Fruit fly (Drosophila melanogaster): ENCODE data around the gene Prosalpha6T.

The Prosalpha6T gene

DNA sequence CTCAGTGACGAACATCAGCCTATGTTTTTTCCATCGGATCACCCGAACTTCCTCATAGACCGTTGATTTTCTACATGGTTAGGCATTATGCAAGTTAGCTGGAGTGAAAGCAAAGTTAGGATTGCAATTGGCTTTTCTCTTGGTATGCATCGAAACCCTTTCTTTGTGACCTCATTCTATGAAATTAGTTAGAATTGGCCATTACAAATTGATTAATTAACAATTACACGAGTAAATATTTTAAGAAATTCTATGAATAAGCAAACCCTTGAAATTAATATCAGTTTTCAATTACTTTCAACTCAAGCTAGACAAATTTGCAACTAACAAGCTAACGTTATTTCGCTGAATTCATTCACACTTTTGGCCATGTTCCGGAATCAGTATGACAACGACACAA is at the start of gene Prosalpha6T:
Prosalpha6T (plus strand) TSS at position 301 of the 400 bp plus-strand sequence.
- TF ChIP-seq Sin3A (optimal IDR thresholded peaks at IDR 0.05), result no peak
- no peak for TF ChIP-seq Myc (optimal IDR thresholded peaks at IDR 0.05)
- no peak for TF ChIP-seq psq (optimal IDR thresholded peaks at IDR 0.05)
- no peak for TF ChIP-seq ttk (optimal IDR thresholded peaks at IDR 0.05)
- TF ChIP-seq h (optimal IDR thresholded peaks at IDR 0.05), result no peak
- no peak for TF ChIP-seq insv (optimal IDR thresholded peaks at IDR 0.05)

dm6 chr2L:13182415-13182814 is 49.4 kb upstream of the Prosalpha6T start, which contains the start of gene Mgat3:
Gene Mgat3 (minus strand): TSS chr2L:13182596.
- TF ChIP-seq ttk (optimal IDR thresholded peaks at IDR 0.05), result no peak
- no peak for TF ChIP-seq insv (optimal IDR thresholded peaks at IDR 0.05)
- no peak for TF ChIP-seq Myc (optimal IDR thresholded peaks at IDR 0.05)

DNA sequence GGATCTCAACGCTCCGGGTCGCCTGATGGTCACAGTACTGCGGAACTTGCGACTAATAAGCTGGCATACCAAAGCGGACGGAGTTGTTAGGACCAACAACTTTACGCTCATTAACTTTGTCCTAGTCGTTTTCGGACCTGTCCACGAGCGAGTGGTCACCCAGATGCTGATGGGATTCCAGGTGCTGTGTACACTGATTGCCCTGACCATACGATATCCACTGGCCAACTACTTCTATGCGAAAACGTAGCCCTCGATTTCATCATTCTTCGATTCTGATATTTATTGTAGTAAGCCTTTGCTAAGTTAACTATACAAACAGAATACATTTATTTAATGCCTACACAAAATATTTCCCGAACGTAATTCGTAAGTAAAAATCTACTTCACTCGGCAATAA is 48.7 kb upstream of the Prosalpha6T start, which contains the start of gene Rsph1:
Rsph1 (plus strand) TSS at position 301 of the 400 bp plus-strand sequence.
- TF ChIP-seq ttk (optimal IDR thresholded peaks at IDR 0.05) (no peak), h (optimal IDR thresholded peaks at IDR 0.05) (no peak), Sin3A (optimal IDR thresholded peaks at IDR 0.05) (no peak), insv (optimal IDR thresholded peaks at IDR 0.05) (no peak), psq (optimal IDR thresholded peaks at IDR 0.05) (no peak), Myc (optimal IDR thresholded peaks at IDR 0.05) (no peak)

DNA sequence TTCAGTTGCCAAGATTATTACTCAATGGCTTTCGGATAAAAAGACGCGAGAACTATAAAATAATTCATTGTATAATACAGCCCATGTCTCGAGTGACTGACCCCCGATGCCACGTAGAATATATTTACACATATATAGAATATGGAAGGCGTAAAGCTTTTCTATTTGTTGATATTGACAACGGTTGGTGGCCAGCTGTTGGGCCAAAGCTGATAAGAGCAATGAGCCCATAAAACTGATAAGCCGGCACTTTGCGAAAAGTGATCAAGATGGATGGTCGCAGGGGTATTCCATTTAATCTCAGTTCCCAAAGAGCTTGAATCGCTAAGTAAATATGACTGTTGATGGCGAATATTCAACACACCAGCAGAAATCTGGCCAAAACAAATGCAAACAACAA is 41.3 kb upstream of the Prosalpha6T start:
- no peak for TF ChIP-seq Myc (optimal IDR thresholded peaks at IDR 0.05)
- TF ChIP-seq insv (optimal IDR thresholded peaks at IDR 0.05), result no peak
- TF ChIP-seq h (optimal IDR thresholded peaks at IDR 0.05), result no peak
- TF ChIP-seq ttk (optimal IDR thresholded peaks at IDR 0.05), result no peak
- no peak for TF ChIP-seq Sin3A (optimal IDR thresholded peaks at IDR 0.05)
- TF ChIP-seq psq (optimal IDR thresholded peaks at IDR 0.05), result no peak

dm6 chr2L:13191052-13191678 is 40.7 kb upstream of the Prosalpha6T start:
- TF ChIP-seq h (optimal IDR thresholded peaks at IDR 0.05) (no peak), Sin3A (optimal IDR thresholded peaks at IDR 0.05) (no peak), Myc (optimal IDR thresholded peaks at IDR 0.05) (no peak), insv (optimal IDR thresholded peaks at IDR 0.05) (no peak), ttk (optimal IDR thresholded peaks at IDR 0.05) (no peak), psq (optimal IDR thresholded peaks at IDR 0.05) (no peak)

dm6 chr2L:13191894-13192293 is 39.9 kb upstream of the Prosalpha6T start, which contains the start of the genes CG16974 and Edem2:
Gene CG16974 (minus strand): TSS chr2L:13191979.
Gene Edem2 (plus strand): TSS chr2L:13192201.
- TF ChIP-seq psq (optimal IDR thresholded peaks at IDR 0.05) (no peak), Sin3A (optimal IDR thresholded peaks at IDR 0.05) (no peak), ttk (optimal IDR thresholded peaks at IDR 0.05) (no peak), h (optimal IDR thresholded peaks at IDR 0.05) (no peak), insv (optimal IDR thresholded peaks at IDR 0.05) (no peak), Myc (optimal IDR thresholded peaks at IDR 0.05) (no peak)

DNA sequence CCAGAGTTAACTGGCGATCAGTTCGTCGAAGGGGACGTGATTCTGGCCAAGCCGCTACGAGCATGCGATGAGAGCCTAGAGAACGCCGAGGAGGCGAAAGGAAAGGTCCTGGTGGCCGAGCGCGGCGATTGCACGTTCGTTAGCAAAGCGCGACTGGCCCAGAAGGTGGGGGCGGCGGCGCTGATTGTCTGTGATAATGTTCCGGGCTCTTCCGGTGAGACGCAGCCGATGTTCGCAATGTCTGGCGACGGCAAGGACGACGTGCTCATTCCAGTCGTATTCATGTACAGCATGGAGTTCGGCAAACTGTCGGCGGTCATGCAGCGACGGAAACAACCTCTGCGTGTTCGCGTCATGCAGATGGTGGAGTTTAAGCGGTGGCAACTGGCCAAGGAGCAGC is 36.0 kb upstream of the Prosalpha6T start:
- TF ChIP-seq insv (optimal IDR thresholded peaks at IDR 0.05) (no peak), Sin3A (optimal IDR thresholded peaks at IDR 0.05) (no peak), Myc (optimal IDR thresholded peaks at IDR 0.05) (no peak), h (optimal IDR thresholded peaks at IDR 0.05) (no peak), ttk (optimal IDR thresholded peaks at IDR 0.05) (no peak), psq (optimal IDR thresholded peaks at IDR 0.05) (no peak)

DNA sequence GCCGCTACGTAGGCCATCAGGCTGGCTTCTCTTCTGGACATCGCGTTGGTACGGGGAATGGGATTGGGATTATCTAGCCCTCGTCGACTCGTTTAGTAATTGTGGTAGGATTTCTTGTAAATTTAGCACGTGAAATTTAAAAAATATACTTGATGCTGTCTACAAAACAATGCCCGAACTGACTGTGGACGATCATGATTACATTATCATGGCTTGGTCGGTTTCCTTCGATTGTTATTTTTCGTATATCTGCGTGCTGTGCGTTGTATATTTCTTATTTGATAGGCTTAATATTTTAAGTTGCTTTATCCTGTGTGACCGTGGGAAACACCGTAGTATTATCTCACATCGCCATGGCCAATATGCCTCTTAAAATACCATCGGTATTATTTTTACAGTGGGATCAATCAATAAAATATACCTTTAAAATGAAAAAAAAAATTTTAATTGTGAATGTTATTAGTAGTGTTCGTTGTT is 28.8 kb upstream of the Prosalpha6T start, which contains the start of gene CG16972:
CG16972 (minus strand) TSS at position 336 of the 477 bp plus-strand sequence.
- TF ChIP-seq h (optimal IDR thresholded peaks at IDR 0.05) (no peak), ttk (optimal IDR thresholded peaks at IDR 0.05) (no peak), Myc (optimal IDR thresholded peaks at IDR 0.05) (no peak), psq (optimal IDR thresholded peaks at IDR 0.05) (no peak), Sin3A (optimal IDR thresholded peaks at IDR 0.05) (no peak), insv (optimal IDR thresholded peaks at IDR 0.05) (no peak)

dm6 chr2L:13203437-13204137 is 28.3 kb upstream of the Prosalpha6T start, which contains the start of gene Pect:
Gene Pect (plus strand): TSS chr2L:13203762.
- no peak for TF ChIP-seq Sin3A (optimal IDR thresholded peaks at IDR 0.05)
- no peak for TF ChIP-seq psq (optimal IDR thresholded peaks at IDR 0.05)
- TF ChIP-seq h (optimal IDR thresholded peaks at IDR 0.05), result no peak
- TF ChIP-seq ttk (optimal IDR thresholded peaks at IDR 0.05), result no peak
- TF ChIP-seq Myc (optimal IDR thresholded peaks at IDR 0.05), result no peak
- no peak for TF ChIP-seq insv (optimal IDR thresholded peaks at IDR 0.05)

DNA sequence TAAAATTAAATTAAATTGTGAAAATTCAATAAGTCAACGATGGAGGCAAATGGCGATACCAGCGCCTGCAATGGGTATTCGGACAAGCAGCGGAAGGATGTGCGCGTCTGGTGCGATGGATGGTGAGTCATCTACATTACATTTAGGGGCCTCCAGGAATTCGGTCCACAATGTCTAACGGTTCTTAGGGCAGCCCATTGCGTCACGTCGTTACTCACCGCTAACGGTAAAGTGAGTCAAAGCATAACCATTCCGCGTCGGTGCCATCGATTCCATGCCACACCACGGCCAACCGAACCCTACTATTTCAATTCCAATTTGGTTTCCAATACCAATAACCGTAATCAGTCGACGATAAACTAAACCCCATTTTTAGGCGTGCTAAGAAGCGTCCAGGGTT is 27.7 kb upstream of the Prosalpha6T start:
- TF ChIP-seq ttk (optimal IDR thresholded peaks at IDR 0.05) (no peak), h (optimal IDR thresholded peaks at IDR 0.05) (no peak), psq (optimal IDR thresholded peaks at IDR 0.05) (no peak), Sin3A (optimal IDR thresholded peaks at IDR 0.05) (no peak), Myc (optimal IDR thresholded peaks at IDR 0.05) (no peak), insv (optimal IDR thresholded peaks at IDR 0.05) (no peak)

DNA sequence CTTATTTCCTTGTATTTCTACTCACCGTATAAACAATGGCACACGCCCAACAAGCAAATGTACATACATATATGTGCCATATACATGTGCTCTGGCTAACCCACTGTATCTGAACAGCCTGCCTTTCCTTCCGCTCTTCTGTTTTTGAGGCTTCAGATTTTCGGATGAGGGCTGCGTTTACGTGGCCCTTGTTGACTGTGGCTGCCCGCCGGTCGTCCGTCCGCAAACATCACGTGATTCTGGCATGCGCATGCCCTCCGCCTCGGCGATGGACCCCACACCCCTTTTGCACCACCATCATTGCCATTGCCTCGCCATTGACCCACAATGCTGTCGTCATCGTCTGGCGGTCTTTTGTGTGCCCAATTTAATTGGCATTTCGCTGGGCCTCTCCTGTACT is 26.6 kb upstream of the Prosalpha6T start:
- no peak for TF ChIP-seq insv (optimal IDR thresholded peaks at IDR 0.05)

dm6 chr2L:13206077-13206668 is 25.7 kb upstream of the Prosalpha6T start:
- no peak for TF ChIP-seq Myc (optimal IDR thresholded peaks at IDR 0.05)
- no peak for TF ChIP-seq h (optimal IDR thresholded peaks at IDR 0.05)
- no peak for TF ChIP-seq psq (optimal IDR thresholded peaks at IDR 0.05)

Data from Kc167 (cell line).